Worm (Caenorhabditis elegans): ENCODE measurements around the gene jmjd-2.

DNA sequence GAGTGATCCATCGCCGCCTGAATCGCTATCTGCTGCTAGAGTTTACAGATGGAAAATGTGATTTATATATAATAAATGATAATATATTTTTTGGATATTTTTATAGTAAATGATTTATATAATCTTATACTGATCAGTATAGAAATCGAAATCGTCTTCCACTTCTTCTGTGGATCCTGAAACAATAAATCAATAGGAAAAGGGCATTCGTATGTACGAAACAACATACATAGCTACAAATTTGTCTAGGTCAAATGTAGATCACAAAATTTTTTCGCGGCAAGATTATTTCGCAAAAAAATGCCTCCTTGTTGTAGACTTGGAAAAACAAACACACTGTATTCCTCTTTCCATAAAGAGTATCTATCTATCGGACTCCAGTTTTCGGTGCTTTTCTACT is 29.3 kb downstream of the jmjd-2 start, which contains the start of gene Y48B6A.10:
- TF ChIP-seq ceh-16 (tag; optimal IDR thresholded peaks at IDR 0.05) (no peak), nhr-237 (tag; optimal IDR thresholded peaks at IDR 0.05) (no peak), snpc-4 (tag; optimal IDR thresholded peaks at IDR 0.05) (no peak), elt-1 (tag; optimal IDR thresholded peaks at IDR 0.05) (no peak), egl-27 (tag; optimal IDR thresholded peaks at IDR 0.05) (no peak), fkh-10 (GFP tag; optimal IDR thresholded peaks at IDR 0.05) (no peak), sea-2 (GFP tag; optimal IDR thresholded peaks at IDR 0.05) (no peak), nhr-23 (tag; optimal IDR thresholded peaks at IDR 0.05) (no peak), zag-1 (tag; optimal IDR thresholded peaks at IDR 0.05) (no peak), eor-1 (tag; optimal IDR thresholded peaks at IDR 0.05) (no peak), elt-3 (tag; optimal IDR thresholded peaks at IDR 0.05) (no peak), tbx-2 (tag; optimal IDR thresholded peaks at IDR 0.05) (no peak), R02D3.7 (tag; optimal IDR thresholded peaks at IDR 0.05) (no peak)
